Worm (Caenorhabditis elegans) whole organism, midembryonic: ENCODE results near the gene C52A10.3.

Experiments
- T22C8.4 ChIP-seq: fragments of 200-800 bp; sonication (Bioruptor generic); IDR thresholded peaks from 2 replicates; pipeline ENCODE4 v1.3.6; 2022; ENCODE audit warnings: missing genetic modification characterization, missing compliant biosample characterization
- cog-1 ChIP-seq: sonication (generic microtip); optimal IDR thresholded peaks from 2 replicates; lab custom pipeline; 2016; ENCODE audit warnings: missing genetic modification characterization, missing compliant biosample characterization
- flt-1 ChIP-seq: fragments of 200-800 bp; sonication (Bioruptor generic); IDR thresholded peaks from 2 replicates; pipeline ENCODE4 v1.3.6; 2022; ENCODE audit warnings: missing genetic modification characterization, missing compliant biosample characterization
- klf-2 ChIP-seq: fragments of 200-800 bp; sonication (Bioruptor generic); conservative IDR thresholded peaks from 2 replicates; pipeline ENCODE4 v1.3.6; 2022; ENCODE audit warnings: missing genetic modification reagents, missing genetic modification characterization, missing compliant biosample characterization
- ref-1 ChIP-seq: fragments of 200-800 bp; sonication (Bioruptor generic); conservative IDR thresholded peaks from 2 replicates; pipeline ENCODE4 v1.3.6; 2022; ENCODE audit warnings: missing genetic modification reagents, missing genetic modification characterization, missing compliant biosample characterization
- ztf-23 ChIP-seq: fragments of 200-800 bp; sonication (Bioruptor generic); IDR thresholded peaks from 2 replicates; pipeline ENCODE4 v1.3.6; 2022; ENCODE audit warnings: missing genetic modification reagents, missing genetic modification characterization, missing compliant biosample characterization
- ztf-29 ChIP-seq: fragments of 200-800 bp; sonication (Bioruptor generic); IDR thresholded peaks from 2 replicates; pipeline ENCODE4 v1.3.6; 2022; ENCODE audit warnings: missing genetic modification reagents, missing genetic modification characterization, missing compliant biosample characterization

ce11 chrV:5243036-5243435 lies 3.7 kb upstream of the C52A10.3 start, which contains the start of gene cest-35.1:
- TF ChIP-seq klf-2 (GFP tag; lab: Robert Waterston, UW) (no peak), cog-1 (tag; lab: Kevin White, UChicago) (no peak), ztf-23 (GFP tag; lab: Robert Waterston, UW) (no peak), ref-1 (no peak), T22C8.4 (GFP tag; lab: Robert Waterston, UW) (no peak), flt-1 (GFP tag; lab: Robert Waterston, UW) (no peak), ztf-29 (no peak)
